Worm (Caenorhabditis elegans) whole organism, late embryonic: ENCODE results near the gene zip-10.

Source experiments
- ama-1 ChIP-seq: fragments of 150-350 bp; optimal IDR thresholded peaks from 2 replicates; lab custom pipeline; 2014
- ceh-18 ChIP-seq: sonication (generic microtip); optimal IDR thresholded peaks from 2 replicates; lab custom pipeline; 2016; ENCODE audit warnings: missing genetic modification characterization, missing compliant biosample characterization
- elt-4 ChIP-seq: sonication (generic microtip); optimal IDR thresholded peaks from 2 replicates; lab custom pipeline; 2016; ENCODE audit warnings: missing genetic modification characterization, missing compliant biosample characterization
- ets-4 ChIP-seq: sonication (generic microtip); optimal IDR thresholded peaks from 2 replicates; lab custom pipeline; 2016; ENCODE audit warnings: missing genetic modification characterization, missing compliant biosample characterization
- hlh-13 ChIP-seq: fragments of 200-800 bp; sonication (Bioruptor generic); optimal IDR thresholded peaks from 2 replicates; lab custom pipeline; 2018; ENCODE audit warnings: mild to moderate bottlenecking, missing genetic modification characterization, missing compliant biosample characterization
- nhr-11 ChIP-seq: fragments of 150-350 bp; optimal IDR thresholded peaks from 2 replicates; lab custom pipeline; 2014; ENCODE audit warnings: missing biosample characterization, missing genetic modification characterization
- pqm-1 ChIP-seq: sonication (generic microtip); optimal IDR thresholded peaks from 2 replicates; lab custom pipeline; 2016; ENCODE audit warnings: missing genetic modification characterization, missing compliant biosample characterization

DNA sequence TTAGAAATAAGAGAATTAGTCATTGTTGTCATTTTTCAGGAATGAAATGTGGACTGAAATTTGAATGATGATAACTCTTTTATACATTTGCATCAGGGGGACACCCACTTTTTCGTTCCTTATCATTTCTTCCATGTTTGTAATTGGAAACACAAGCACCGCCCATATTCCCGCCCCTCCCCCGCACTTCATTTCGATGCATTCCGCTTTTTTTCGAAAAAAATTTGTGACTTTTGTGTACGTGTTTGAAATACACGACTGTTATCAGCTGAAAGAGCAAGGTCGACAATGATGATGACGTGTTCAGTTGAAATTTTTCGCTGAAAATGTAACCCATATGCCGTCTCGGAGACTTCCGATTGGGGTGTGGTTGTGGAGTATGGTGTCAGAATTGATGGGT lies at the start of gene zip-10:
- TF ChIP-seq ama-1 (no peak), ets-4 (tag; lab: Kevin White, UChicago) (no peak), nhr-11 (tag; lab: Kevin White, UChicago) (no peak), elt-4 (tag; lab: Kevin White, UChicago) (no peak), pqm-1 (no peak), ceh-18 (tag; lab: Kevin White, UChicago) (no peak), hlh-13 (no peak)
